Worm (Caenorhabditis elegans) whole organism, L2 larva: Measurements from ENCODE around the gene acd-3.

ENCODE experiments used
- aly-2 ChIP-seq: fragments of 150-350 bp; optimal IDR thresholded peaks from 2 replicates; lab custom pipeline; 2014; ENCODE audit warnings: missing biosample characterization, missing genetic modification characterization
- ama-1 ChIP-seq: fragments of 150-350 bp; optimal IDR thresholded peaks from 2 replicates; lab custom pipeline; 2018; ENCODE audit warnings: inconsistent platforms
- ceh-82 ChIP-seq: fragments of 150-350 bp; optimal IDR thresholded peaks from 2 replicates; lab custom pipeline; 2014; ENCODE audit warnings: missing biosample characterization, missing genetic modification characterization
- elt-1 ChIP-seq: fragments of 150-350 bp; optimal IDR thresholded peaks from 2 replicates; lab custom pipeline; 2014; ENCODE audit warnings: missing biosample characterization, missing genetic modification characterization
- fos-1 ChIP-seq: fragments of 150-350 bp; optimal IDR thresholded peaks from 2 replicates; lab custom pipeline; 2014; ENCODE audit warnings: missing biosample characterization, missing genetic modification characterization
- lin-39 ChIP-seq: fragments of 150-350 bp; optimal IDR thresholded peaks from 2 replicates; lab custom pipeline; 2014; ENCODE audit warnings: missing biosample characterization, missing genetic modification reagents, missing genetic modification characterization
- mbf-1 ChIP-seq: sonication (generic microtip); optimal IDR thresholded peaks from 2 replicates; lab custom pipeline; 2017; ENCODE audit warnings: missing biosample characterization, missing genetic modification characterization
- nhr-11 ChIP-seq: fragments of 150-350 bp; optimal IDR thresholded peaks from 2 replicates; lab custom pipeline; 2014; ENCODE audit warnings: missing biosample characterization, missing genetic modification characterization
- nhr-23 ChIP-seq: fragments of 150-350 bp; optimal IDR thresholded peaks from 2 replicates; lab custom pipeline; 2014; ENCODE audit warnings: missing biosample characterization, missing genetic modification reagents, missing genetic modification characterization
- nhr-237 ChIP-seq: fragments of 150-350 bp; optimal IDR thresholded peaks from 2 replicates; lab custom pipeline; 2014; ENCODE audit warnings: missing biosample characterization, missing genetic modification characterization
- snpc-4 ChIP-seq: fragments of 150-350 bp; optimal IDR thresholded peaks from 2 replicates; lab custom pipeline; 2014; ENCODE audit warnings: missing biosample characterization, missing genetic modification characterization
- unc-39 ChIP-seq: fragments of 150-350 bp; optimal IDR thresholded peaks from 2 replicates; lab custom pipeline; 2014; ENCODE audit warnings: missing biosample characterization, missing genetic modification characterization
- unc-62 ChIP-seq: fragments of 150-350 bp; optimal IDR thresholded peaks from 2 replicates; lab custom pipeline; 2014; ENCODE audit warnings: missing biosample characterization, missing genetic modification reagents, missing genetic modification characterization
- zag-1 ChIP-seq: fragments of 150-350 bp; optimal IDR thresholded peaks from 2 replicates; lab custom pipeline; 2014; ENCODE audit warnings: missing biosample characterization, missing genetic modification characterization

- TF ChIP-seq ama-1 (lab: Kevin White, UChicago) (no peak), ceh-82 (tag; lab: Kevin White, UChicago) (no peak), zag-1 (no peak), fos-1 (tag; lab: Kevin White, UChicago) (no peak), snpc-4 (tag; lab: Kevin White, UChicago) (no peak), mbf-1 (tag; lab: Kevin White, UChicago) (no peak), lin-39 (tag; lab: Kevin White, UChicago) (no peak), nhr-23 (no peak), nhr-237 (tag; lab: Kevin White, UChicago) (no peak), elt-1 (tag; lab: Kevin White, UChicago) (no peak), unc-62 (GFP tag; lab: Kevin White, UChicago) (no peak), aly-2 (no peak), unc-39 (tag; lab: Kevin White, UChicago) (no peak), nhr-11 (no peak)
These were observed 23.9 kb downstream of the acd-3 start, which contains the start of gene F31F6.3 for ce11 chrX:14872817-14873469.
